Fruit fly (Drosophila melanogaster) Kc167 (cell line): ENCODE results near the gene mRpL46.

Experiments used
- Myc ChIP-seq: fragments of >200 bp; optimal IDR thresholded peaks from 2 replicates; lab custom pipeline; 2017; ENCODE audit warnings: missing external identifiers
- Sin3A ChIP-seq: fragments of >200 bp; optimal IDR thresholded peaks from 2 replicates; lab custom pipeline; 2018; ENCODE audit warnings: missing external identifiers
- h ChIP-seq: fragments of >200 bp; optimal IDR thresholded peaks from 3 replicates; lab custom pipeline; 2018; ENCODE audit warnings: missing external identifiers
- insv ChIP-seq: fragments of >200 bp; optimal IDR thresholded peaks from 3 replicates; lab custom pipeline; 2018; ENCODE audit warnings: missing external identifiers
- psq ChIP-seq: fragments of >200 bp; optimal IDR thresholded peaks from 2 replicates; lab custom pipeline; 2017; ENCODE audit warnings: missing external identifiers
- ttk ChIP-seq: sonication (Bioruptor generic); optimal IDR thresholded peaks from 2 replicates; lab custom pipeline; 2017; ENCODE audit warnings: missing external identifiers

The mRpL46 gene

dm6 chr3L:1816614-1817013, 39.4 kb downstream of the mRpL46 start:
- TF ChIP-seq h (lab: Kevin White, UChicago) (no peak), insv (lab: Kevin White, UChicago) (no peak), Myc (lab: Kevin White, UChicago) (no peak), psq (lab: Kevin White, UChicago) (no peak), ttk (lab: Kevin White, UChicago) (no peak), Sin3A (lab: Kevin White, UChicago) (no peak)

dm6 chr3L:1817405-1817804, 40.2 kb downstream of the mRpL46 start:
- TF ChIP-seq Sin3A (lab: Kevin White, UChicago) (no peak), psq (lab: Kevin White, UChicago) (no peak), Myc (lab: Kevin White, UChicago) (no peak), h (lab: Kevin White, UChicago) (no peak), ttk (lab: Kevin White, UChicago) (no peak), insv (lab: Kevin White, UChicago) (no peak)

dm6 chr3L:1818834-1819233, 41.6 kb downstream of the mRpL46 start:
- TF ChIP-seq ttk (lab: Kevin White, UChicago) (no peak), Myc (lab: Kevin White, UChicago) (no peak), psq (lab: Kevin White, UChicago) (no peak), h (lab: Kevin White, UChicago) (no peak), Sin3A (lab: Kevin White, UChicago) (no peak), insv (lab: Kevin White, UChicago) (no peak)

- TF ChIP-seq h (lab: Kevin White, UChicago): no peak
- no peak for TF ChIP-seq psq (lab: Kevin White, UChicago)
- no peak for TF ChIP-seq Sin3A (lab: Kevin White, UChicago)
- TF ChIP-seq ttk (lab: Kevin White, UChicago): no peak
- TF ChIP-seq Myc (lab: Kevin White, UChicago): no peak
- TF ChIP-seq insv (lab: Kevin White, UChicago): no peak
Observed at dm6 chr3L:1821140-1821539, 43.9 kb downstream of the mRpL46 start.

- TF ChIP-seq ttk (lab: Kevin White, UChicago) (no peak), insv (lab: Kevin White, UChicago) (no peak), h (lab: Kevin White, UChicago) (no peak), Myc (lab: Kevin White, UChicago) (no peak), psq (lab: Kevin White, UChicago) (no peak), Sin3A (lab: Kevin White, UChicago) (no peak)
Observed at dm6 chr3L:1822365-1822764, 45.1 kb downstream of the mRpL46 start.
